Fruit fly (Drosophila melanogaster): ENCODE data around the gene CG15169.

dm6 chr2L:18986125-18986498 lies 4.7 kb upstream of the CG15169 start:
- TF ChIP-seq CG6765 (GFP tag; optimal IDR thresholded peaks at IDR 0.05) (no peak), fd102C (GFP tag; optimal IDR thresholded peaks at IDR 0.05) (no peak), otp (GFP tag; IDR thresholded peaks at IDR 0.05) (no peak), Hr78 (GFP tag; optimal IDR thresholded peaks at IDR 0.05) (no peak), Asciz (GFP tag; optimal IDR thresholded peaks at IDR 0.05) (no peak), Hr3 (GFP tag; optimal IDR thresholded peaks at IDR 0.05) (no peak), rib (GFP tag; IDR thresholded peaks at IDR 0.05) (no peak)

Data from whole organism, embryonic.